Worm (Caenorhabditis elegans) whole organism, L4/young adult: Measurements from ENCODE around the gene F26A1.19.

Experiments
- W03F9.2 ChIP-seq: fragments of 150-350 bp; optimal IDR thresholded peaks from 2 replicates; lab custom pipeline; 2014; ENCODE audit warnings: missing biosample characterization, missing genetic modification characterization
- dao-5 ChIP-seq: sonication (generic microtip); optimal IDR thresholded peaks from 2 replicates; lab custom pipeline; 2016; ENCODE audit warnings: missing genotype, missing genetic modification characterization, moderate library complexity, missing compliant biosample characterization
- him-1 ChIP-seq: sonication (generic microtip); optimal IDR thresholded peaks from 2 replicates; lab custom pipeline; 2016; ENCODE audit warnings: missing genotype, missing genetic modification reagents, missing genetic modification characterization, missing compliant biosample characterization

DNA sequence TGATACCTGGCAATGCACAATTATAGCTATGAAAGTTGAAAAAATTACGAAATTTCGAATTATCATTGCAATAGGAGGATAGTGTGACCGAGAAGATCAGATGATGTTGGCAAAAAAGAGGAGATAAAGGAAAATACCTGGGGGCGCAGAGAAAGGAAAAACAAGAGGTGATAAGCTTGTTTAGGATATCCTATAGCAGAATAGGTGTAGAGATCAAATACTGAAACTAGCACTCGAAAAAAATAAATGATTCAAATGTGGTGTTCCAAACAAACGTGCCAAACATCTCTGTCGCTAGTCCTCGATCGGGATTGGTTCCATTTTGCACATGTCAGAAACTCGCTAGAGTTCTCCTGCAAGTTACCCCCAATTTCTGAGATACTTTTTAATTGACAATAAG is 8.1 kb upstream of the F26A1.19 start, which contains the start of gene F26A1.9:
- TF ChIP-seq him-1 (tag; lab: Kevin White, UChicago) = no peak
- no peak for TF ChIP-seq dao-5 (tag; lab: Kevin White, UChicago)
- no peak for TF ChIP-seq W03F9.2 (tag; lab: Kevin White, UChicago)
